Worm (Caenorhabditis elegans): ENCODE results near the gene ZC395.11.

The ZC395.11 gene

ce11 chrIII:5280228-5280627 lies 5.9 kb downstream of the ZC395.11 start:
- TF ChIP-seq tbx-2 (tag; optimal IDR thresholded peaks at IDR 0.05) (no peak), ceh-6 (GFP tag; optimal IDR thresholded peaks at IDR 0.05) (no peak), syd-9 (tag; optimal IDR thresholded peaks at IDR 0.05) (no peak), hlh-8 (tag; optimal IDR thresholded peaks at IDR 0.05) (no peak), unc-55 (GFP tag; optimal IDR thresholded peaks at IDR 0.05) (no peak), gmeb-2 (tag; optimal IDR thresholded peaks at IDR 0.05) (no peak), pros-1 (tag; optimal IDR thresholded peaks at IDR 0.05) (no peak), sdc-2 (tag; optimal IDR thresholded peaks at IDR 0.05) (no peak), lim-6 (tag; optimal IDR thresholded peaks at IDR 0.05) (no peak)

ce11 chrIII:5277740-5278139 lies 8.4 kb downstream of the ZC395.11 start, which contains the start of gene clk-1:
TSS of gene clk-1 (plus strand) at chrIII:5277894.
- no peak for TF ChIP-seq ceh-24 (tag; optimal IDR thresholded peaks at IDR 0.05)
- TF ChIP-seq ceh-19 (GFP tag; optimal IDR thresholded peaks at IDR 0.05) = no peak
- no peak for TF ChIP-seq tbx-7 (tag; optimal IDR thresholded peaks at IDR 0.05)
- TF ChIP-seq lin-11 (tag; optimal IDR thresholded peaks at IDR 0.05) = no peak
- TF ChIP-seq npax-4 (tag; optimal IDR thresholded peaks at IDR 0.05) = no peak
- no peak for TF ChIP-seq nhr-232 (tag; optimal IDR thresholded peaks at IDR 0.05)
- TF ChIP-seq odd-2 (tag; optimal IDR thresholded peaks at IDR 0.05) = no peak
- TF ChIP-seq ceh-6 (GFP tag; optimal IDR thresholded peaks at IDR 0.05) = no peak
- no peak for TF ChIP-seq pat-9 (tag; optimal IDR thresholded peaks at IDR 0.05)
- no peak for TF ChIP-seq ceh-34 (tag; optimal IDR thresholded peaks at IDR 0.05)
- TF ChIP-seq Y22D7AL.16 (tag; optimal IDR thresholded peaks at IDR 0.05) = no peak
- no peak for TF ChIP-seq nfya-1 (tag; optimal IDR thresholded peaks at IDR 0.05)
- TF ChIP-seq fkh-6 (tag; optimal IDR thresholded peaks at IDR 0.05) = no peak

- TF ChIP-seq unc-55 (GFP tag; optimal IDR thresholded peaks at IDR 0.05) = peak; percentile 22
- no peak for TF ChIP-seq K02D7.2 (tag; optimal IDR thresholded peaks at IDR 0.05)
- no peak for TF ChIP-seq ama-1 (optimal IDR thresholded peaks at IDR 0.05)
- TF ChIP-seq unc-42 (tag; optimal IDR thresholded peaks at IDR 0.05) = peak; percentile 22
- TF ChIP-seq nfya-1 (tag; optimal IDR thresholded peaks at IDR 0.05) = peak; percentile 23
- TF ChIP-seq ceh-14 (tag; optimal IDR thresholded peaks at IDR 0.05) = peak; percentile 49
- TF ChIP-seq pax-1 (tag; optimal IDR thresholded peaks at IDR 0.05) = no peak
- no peak for TF ChIP-seq C38D4.7 (GFP tag; optimal IDR thresholded peaks at IDR 0.05)
- TF ChIP-seq ceh-31 (tag; optimal IDR thresholded peaks at IDR 0.05) = peak; percentile 44
- TF ChIP-seq ceh-19 (GFP tag; optimal IDR thresholded peaks at IDR 0.05) = no peak
- peak; percentile 18 for TF ChIP-seq ceh-34 (tag; optimal IDR thresholded peaks at IDR 0.05)
- TF ChIP-seq ceh-48 (tag; optimal IDR thresholded peaks at IDR 0.05) = peak; percentile 4
These were observed 11.3 kb downstream of the ZC395.11 start, which contains the start of the genes daf-41 and toc-1 for ce11 chrIII:5274715-5275355. TSS of gene daf-41 (minus strand) at chrIII:5274765. TSS of gene toc-1 (plus strand) at chrIII:5275251.

ce11 chrIII:5274250-5274649 lies 11.9 kb downstream of the ZC395.11 start:
- TF ChIP-seq ceh-48 (tag; optimal IDR thresholded peaks at IDR 0.05) (no peak), hlh-13 (GFP tag; optimal IDR thresholded peaks at IDR 0.05) (no peak), K02D7.2 (tag; optimal IDR thresholded peaks at IDR 0.05) (no peak), pax-1 (tag; optimal IDR thresholded peaks at IDR 0.05) (no peak), Y22D7AL.16 (tag; optimal IDR thresholded peaks at IDR 0.05) (no peak), elt-4 (tag; optimal IDR thresholded peaks at IDR 0.05) (no peak), madf-2 (tag; optimal IDR thresholded peaks at IDR 0.05) (no peak), ceh-18 (tag; optimal IDR thresholded peaks at IDR 0.05) (no peak), sox-4 (tag; optimal IDR thresholded peaks at IDR 0.05) (no peak), ceh-6 (GFP tag; optimal IDR thresholded peaks at IDR 0.05) (no peak), zip-5 (tag; optimal IDR thresholded peaks at IDR 0.05) (no peak), pqm-1 (tag; optimal IDR thresholded peaks at IDR 0.05) (no peak), ceh-14 (tag; optimal IDR thresholded peaks at IDR 0.05) (no peak), nhr-11 (tag; optimal IDR thresholded peaks at IDR 0.05) (no peak), che-1 (tag; optimal IDR thresholded peaks at IDR 0.05) (no peak), unc-86 (tag; optimal IDR thresholded peaks at IDR 0.05) (no peak), ahr-1 (tag; optimal IDR thresholded peaks at IDR 0.05) (no peak)

Measured in whole organism, late embryonic.